Fruit fly (Drosophila melanogaster) whole organism, prepupa: ENCODE results near the gene Diedel.

Source experiments
- Blimp-1 ChIP-seq: fragments of 200-800 bp; sonication (Bioruptor generic); optimal IDR thresholded peaks from 3 replicates; lab custom pipeline; 2017; ENCODE audit warnings: missing biosample characterization, missing genetic modification characterization, mild to moderate bottlenecking, moderate library complexity, missing genetic modification reagents
- CG10631 ChIP-seq: fragments of 200-800 bp; sonication (Bioruptor generic); optimal IDR thresholded peaks from 2 replicates; lab custom pipeline; 2016; ENCODE audit warnings: missing biosample characterization, missing genetic modification characterization
- CG10669 ChIP-seq: fragments of 200-800 bp; sonication (Bioruptor generic); optimal IDR thresholded peaks from 3 replicates; lab custom pipeline; 2018; ENCODE audit warnings: missing biosample characterization, mild to moderate bottlenecking, missing genetic modification characterization, moderate library complexity
- CG15336 ChIP-seq: fragments of 200-800 bp; sonication (Bioruptor generic); IDR thresholded peaks from 2 replicates; pipeline ENCODE4 v1.3.6; 2022; ENCODE audit warnings: missing biosample characterization, missing genetic modification characterization
- CG1621 ChIP-seq: fragments of 200-800 bp; sonication (Bioruptor generic); optimal IDR thresholded peaks from 3 replicates; lab custom pipeline; 2018; ENCODE audit warnings: missing biosample characterization, mild to moderate bottlenecking, missing genetic modification characterization
- CG16779 ChIP-seq: fragments of 200-800 bp; sonication (Bioruptor generic); optimal IDR thresholded peaks from 3 replicates; lab custom pipeline; 2017; ENCODE audit warnings: missing biosample characterization, mild to moderate bottlenecking, missing genetic modification characterization
- CG31627 ChIP-seq: fragments of 200-800 bp; sonication (Bioruptor generic); optimal IDR thresholded peaks from 3 replicates; lab custom pipeline; 2016; ENCODE audit warnings: missing biosample characterization, missing genetic modification characterization
- CG32006 ChIP-seq: fragments of 200-800 bp; sonication (Bioruptor generic); optimal IDR thresholded peaks from 3 replicates; lab custom pipeline; 2017; ENCODE audit warnings: missing biosample characterization, mild to moderate bottlenecking, missing genetic modification characterization
- CG34406 ChIP-seq: fragments of 200-800 bp; sonication (Bioruptor generic); optimal IDR thresholded peaks from 3 replicates; lab custom pipeline; 2016; ENCODE audit warnings: missing biosample characterization, missing genetic modification characterization
- CG3919 ChIP-seq: fragments of 200-800 bp; sonication (Bioruptor generic); optimal IDR thresholded peaks from 3 replicates; lab custom pipeline; 2016; ENCODE audit warnings: missing biosample characterization, missing genetic modification characterization
- CG4318 ChIP-seq: fragments of 200-800 bp; sonication (Bioruptor generic); optimal IDR thresholded peaks from 3 replicates; lab custom pipeline; 2017; ENCODE audit warnings: missing biosample characterization, mild to moderate bottlenecking, missing genetic modification characterization
- CG6163 ChIP-seq: fragments of 200-800 bp; sonication (Bioruptor generic); IDR thresholded peaks from 3 replicates; pipeline ENCODE4 v1.3.6; 2022; ENCODE audit warnings: missing biosample characterization, missing genetic modification characterization
- CG6276 ChIP-seq: fragments of 200-800 bp; sonication (Bioruptor generic); optimal IDR thresholded peaks from 2 replicates; lab custom pipeline; 2017; ENCODE audit warnings: missing biosample characterization, mild to moderate bottlenecking, missing genetic modification characterization
- CG6808 ChIP-seq: fragments of 200-800 bp; sonication (Bioruptor generic); optimal IDR thresholded peaks from 3 replicates; lab custom pipeline; 2017; ENCODE audit warnings: missing biosample characterization, missing genetic modification characterization, mild to moderate bottlenecking, moderate library complexity, missing genetic modification reagents
- CG7368 ChIP-seq: fragments of 200-800 bp; sonication (Bioruptor generic); optimal IDR thresholded peaks from 3 replicates; lab custom pipeline; 2016; ENCODE audit warnings: missing biosample characterization, missing genetic modification characterization
- CG8319 ChIP-seq: fragments of 200-800 bp; sonication (Bioruptor generic); optimal IDR thresholded peaks from 3 replicates; lab custom pipeline; 2016; ENCODE audit warnings: missing biosample characterization, missing genetic modification characterization
- CG8632 ChIP-seq: fragments of 200-800 bp; sonication (Bioruptor generic); optimal IDR thresholded peaks from 3 replicates; lab custom pipeline; 2016; ENCODE audit warnings: missing biosample characterization, missing genetic modification characterization
- Eip75B ChIP-seq: fragments of 200-800 bp; sonication (Bioruptor generic); optimal IDR thresholded peaks from 3 replicates; lab custom pipeline; 2016; ENCODE audit warnings: missing biosample characterization, missing genetic modification characterization
- Eip78C ChIP-seq: fragments of 200-800 bp; sonication (Bioruptor generic); peaks from one replicate; lab custom pipeline; 2016; ENCODE audit warnings: missing biosample characterization, missing genetic modification characterization
- Eip93F ChIP-seq: fragments of 200-800 bp; sonication (Bioruptor generic); optimal IDR thresholded peaks from 2 replicates; lab custom pipeline; 2016; ENCODE audit warnings: missing biosample characterization, mild to moderate bottlenecking, missing genetic modification characterization
- Ets21C ChIP-seq: fragments of 200-800 bp; sonication (Bioruptor generic); optimal IDR thresholded peaks from 3 replicates; lab custom pipeline; 2016; ENCODE audit warnings: missing biosample characterization, missing genetic modification characterization
- Gug ChIP-seq: fragments of 200-800 bp; sonication (Bioruptor generic); IDR thresholded peaks from 2 replicates; pipeline ENCODE4 v1.3.6; 2022; ENCODE audit warnings: missing biosample characterization, missing genetic modification characterization
- Hr38 ChIP-seq: sonication (Bioruptor generic); optimal IDR thresholded peaks from 2 replicates; lab custom pipeline; 2016; ENCODE audit warnings: missing biosample characterization, missing genetic modification characterization
- Hr39 ChIP-seq: fragments of 200-800 bp; sonication (Bioruptor generic); optimal IDR thresholded peaks from 2 replicates; lab custom pipeline; 2016; ENCODE audit warnings: missing biosample characterization, missing genetic modification characterization
- Hr4 ChIP-seq: fragments of 200-800 bp; sonication (Bioruptor generic); optimal IDR thresholded peaks from 3 replicates; lab custom pipeline; 2016; ENCODE audit warnings: missing biosample characterization, missing genetic modification characterization
- Lpt ChIP-seq: fragments of 200-800 bp; sonication (Bioruptor generic); optimal IDR thresholded peaks from 3 replicates; lab custom pipeline; 2016; ENCODE audit warnings: missing biosample characterization, missing genetic modification characterization
- Met ChIP-seq: fragments of 200-800 bp; sonication (Bioruptor generic); optimal IDR thresholded peaks from 3 replicates; lab custom pipeline; 2016; ENCODE audit warnings: missing biosample characterization, missing genetic modification characterization
- OdsH ChIP-seq: fragments of 200-800 bp; sonication (Bioruptor generic); optimal IDR thresholded peaks from 3 replicates; lab custom pipeline; 2016; ENCODE audit warnings: missing biosample characterization, missing genetic modification characterization
- Sox102F ChIP-seq: fragments of 200-800 bp; sonication (Bioruptor generic); optimal IDR thresholded peaks from 2 replicates; lab custom pipeline; 2016; ENCODE audit warnings: missing biosample characterization, mild to moderate bottlenecking, missing genetic modification characterization
- Sox14 ChIP-seq: fragments of 200-800 bp; sonication (Bioruptor generic); optimal IDR thresholded peaks from 3 replicates; lab custom pipeline; 2016; ENCODE audit warnings: missing biosample characterization, missing genetic modification characterization
- Sox15 ChIP-seq: fragments of 200-800 bp; sonication (Bioruptor generic); optimal IDR thresholded peaks from 3 replicates; lab custom pipeline; 2016; ENCODE audit warnings: missing biosample characterization, missing genetic modification characterization
- achi ChIP-seq: fragments of 200-800 bp; sonication (Bioruptor generic); optimal IDR thresholded peaks from 3 replicates; lab custom pipeline; 2016; ENCODE audit warnings: missing biosample characterization, missing genetic modification characterization
- cyc ChIP-seq: fragments of 200-800 bp; sonication (Bioruptor generic); optimal IDR thresholded peaks from 3 replicates; lab custom pipeline; 2016; ENCODE audit warnings: missing biosample characterization, missing genetic modification characterization
- dac ChIP-seq: fragments of 200-800 bp; sonication (Bioruptor generic); optimal IDR thresholded peaks from 2 replicates; lab custom pipeline; 2017; ENCODE audit warnings: missing biosample characterization, mild to moderate bottlenecking, missing genetic modification characterization
- dsx ChIP-seq: fragments of 200-800 bp; optimal IDR thresholded peaks from 3 replicates; lab custom pipeline; 2019; ENCODE audit warnings: missing biosample characterization, mild to moderate bottlenecking, missing genetic modification characterization, moderate library complexity; ENCODE audit not compliant: poor library complexity, severe bottlenecking
- eg ChIP-seq: fragments of 200-800 bp; sonication (Bioruptor generic); IDR thresholded peaks from 3 replicates; pipeline ENCODE4 v1.3.6; 2022; ENCODE audit warnings: missing biosample characterization, missing genetic modification characterization
- esn ChIP-seq: fragments of 200-800 bp; sonication (Bioruptor generic); optimal IDR thresholded peaks from 2 replicates; lab custom pipeline; 2016; ENCODE audit warnings: missing biosample characterization, mild to moderate bottlenecking, missing genetic modification characterization, moderate library complexity
- fd59A ChIP-seq: fragments of 200-800 bp; sonication (Bioruptor generic); optimal IDR thresholded peaks from 2 replicates; lab custom pipeline; 2017; ENCODE audit warnings: missing biosample characterization, mild to moderate bottlenecking, missing genetic modification characterization, missing genetic modification reagents
- lz ChIP-seq: fragments of 200-800 bp; sonication (Bioruptor generic); optimal IDR thresholded peaks from 3 replicates; lab custom pipeline; 2016; ENCODE audit warnings: missing biosample characterization, missing genetic modification characterization
- pdm3 ChIP-seq: fragments of 200-800 bp; sonication (Bioruptor generic); optimal IDR thresholded peaks from 3 replicates; lab custom pipeline; 2016; ENCODE audit warnings: missing biosample characterization, missing genetic modification characterization
- salr ChIP-seq, 2 experiments: fragments of 200-800 bp; sonication (Bioruptor generic); optimal IDR thresholded peaks; 3 replicates each; lab custom pipeline; 2016 to 2018; ENCODE audit warnings: missing biosample characterization in 2 of 2, missing genetic modification characterization in 2 of 2, mild to moderate bottlenecking in 1 of 2
- spab ChIP-seq: fragments of 200-800 bp; sonication (Bioruptor generic); optimal IDR thresholded peaks from 2 replicates; lab custom pipeline; 2017; ENCODE audit warnings: missing biosample characterization, mild to moderate bottlenecking, missing genetic modification characterization, missing genetic modification reagents
- ss ChIP-seq, 2 experiments: fragments of 200-800 bp; sonication (Bioruptor generic); optimal IDR thresholded peaks; 2 replicates in 1 of 2; 3 replicates in 1 of 2; lab custom pipeline; 2017 to 2018; ENCODE audit warnings: mild to moderate bottlenecking in 2 of 2, missing biosample characterization in 2 of 2, missing genetic modification characterization in 2 of 2, moderate library complexity in 1 of 2
- svp ChIP-seq: fragments of 200-800 bp; sonication (Bioruptor generic); peaks from one replicate; lab custom pipeline; 2016; ENCODE audit warnings: missing biosample characterization, missing genetic modification characterization
- topi ChIP-seq: fragments of 200-800 bp; sonication (Bioruptor generic); optimal IDR thresholded peaks from 3 replicates; lab custom pipeline; 2016; ENCODE audit warnings: missing biosample characterization, missing genetic modification characterization
- vri ChIP-seq: fragments of 200-800 bp; sonication (Bioruptor generic); optimal IDR thresholded peaks from 3 replicates; lab custom pipeline; 2016; ENCODE audit warnings: missing biosample characterization, mild to moderate bottlenecking, missing genetic modification characterization

The Diedel gene

DNA sequence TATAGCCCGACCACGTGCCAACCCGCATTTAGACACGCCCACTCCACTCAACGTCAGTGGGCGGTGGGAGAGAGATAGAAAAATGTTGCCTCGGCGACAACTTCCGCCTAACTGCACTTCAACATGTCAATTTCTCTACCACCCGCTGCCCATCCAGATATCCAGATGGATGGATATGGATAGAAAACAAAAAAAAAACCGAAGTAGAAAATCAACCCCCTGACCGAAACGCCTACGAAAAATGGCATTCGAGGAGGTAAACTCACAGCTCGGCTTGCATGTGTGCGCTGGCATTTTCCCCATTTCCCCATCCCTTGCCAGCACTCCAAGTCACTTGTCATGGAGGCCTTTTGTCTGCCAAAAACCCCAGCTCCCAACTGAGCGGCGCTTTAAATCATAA is 26.9 kb upstream of the Diedel start:
- no peak for TF ChIP-seq CG4318

DNA sequence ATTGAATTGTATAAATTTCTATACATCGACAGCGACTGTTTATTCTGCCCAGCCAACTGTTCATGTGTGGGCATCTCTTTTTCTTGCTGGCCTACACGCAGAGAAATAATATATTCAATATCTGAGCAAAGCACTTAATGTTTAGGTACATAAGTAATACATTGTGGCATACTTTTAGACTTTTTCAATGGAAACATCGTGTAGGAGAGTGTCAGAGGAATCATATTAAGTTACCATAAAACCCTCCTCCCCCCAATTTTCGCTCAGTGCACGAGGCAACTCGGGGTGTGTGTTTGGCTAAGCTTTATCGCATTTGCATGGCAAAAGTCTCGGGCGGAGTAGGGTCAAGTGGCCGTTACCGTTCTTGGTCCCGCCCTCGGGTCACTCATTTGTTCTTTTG is 23.5 kb upstream of the Diedel start:
- TF ChIP-seq topi (GFP tag; lab: Kevin White, UChicago): no peak
- peak; percentile 6 for TF ChIP-seq OdsH
- no peak for TF ChIP-seq esn (GFP tag; lab: Kevin White, UChicago)
- TF ChIP-seq vri (GFP tag; lab: Kevin White, UChicago): no peak
- TF ChIP-seq CG32006 (GFP tag; lab: Kevin White, UChicago): peak; percentile 16
- peak; percentile 11 for TF ChIP-seq Sox14 (GFP tag; lab: Kevin White, UChicago)
- no peak for TF ChIP-seq CG3919 (GFP tag; lab: Kevin White, UChicago)
- peak; percentile 11 for TF ChIP-seq Hr39 (GFP tag; lab: Kevin White, UChicago)
- no peak for TF ChIP-seq CG10669 (GFP tag; lab: Kevin White, UChicago)
- no peak for TF ChIP-seq lz (GFP tag; lab: Kevin White, UChicago)
- peak; percentile 63 for TF ChIP-seq Eip78C
- TF ChIP-seq svp: no peak
- no peak for TF ChIP-seq Hr4 (GFP tag; lab: Kevin White, UChicago)
- peak; percentile 12 for TF ChIP-seq pdm3 (GFP tag; lab: Kevin White, UChicago)

DNA sequence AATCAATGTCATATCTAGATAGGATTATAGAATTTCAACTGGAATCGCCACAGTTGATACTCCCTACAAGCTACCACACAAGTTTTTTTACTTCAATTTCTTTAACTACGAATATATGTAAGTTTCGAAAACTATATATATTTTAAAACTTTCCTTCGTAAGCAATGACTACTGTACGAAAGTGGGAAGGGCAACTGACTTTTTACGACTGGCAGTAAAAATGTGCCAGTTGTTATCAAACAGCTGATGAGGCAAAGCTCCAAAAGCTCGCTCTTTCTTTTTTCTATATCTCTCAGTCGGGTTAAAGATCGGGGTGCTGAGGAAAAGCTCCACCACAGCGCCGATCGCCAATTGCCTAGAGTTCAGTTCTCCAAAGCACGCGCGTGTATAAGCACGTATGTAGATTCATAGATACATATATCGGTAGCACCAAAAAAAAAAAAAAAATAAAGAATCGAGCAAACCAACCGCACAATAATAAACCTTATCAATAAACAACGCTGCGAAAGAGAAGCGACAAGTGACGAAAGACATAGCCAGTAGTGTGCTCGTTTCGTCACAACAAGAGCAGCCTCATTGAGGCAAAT is 14.6 kb upstream of the Diedel start:
- peak; percentile 32 for TF ChIP-seq Eip75B
- TF ChIP-seq CG7368 (GFP tag; lab: Kevin White, UChicago): peak; percentile 8
- TF ChIP-seq Sox102F (GFP tag; lab: Kevin White, UChicago): peak; percentile 66
- no peak for TF ChIP-seq fd59A (GFP tag; lab: Kevin White, UChicago)
- TF ChIP-seq CG34406 (GFP tag; lab: Kevin White, UChicago): peak; percentile 63
- TF ChIP-seq CG8632 (GFP tag; lab: Kevin White, UChicago): peak; percentile 70
- peak; percentile 18 for TF ChIP-seq CG16779 (tag; lab: Kevin White, UChicago)
- TF ChIP-seq Hr38 (GFP tag; lab: Kevin White, UChicago): no peak
- peak; percentile 20; the same call in 1 of the 2 replicates for TF ChIP-seq Gug (GFP tag; lab: Robert Waterston, UW)
- peak; percentile 76 for TF ChIP-seq Met (GFP tag; lab: Kevin White, UChicago)
- peak; percentile 31 for TF ChIP-seq CG8319
- peak; percentile 67 for TF ChIP-seq Hr39 (GFP tag; lab: Kevin White, UChicago)
- TF ChIP-seq Eip78C: peak; percentile 79
- TF ChIP-seq cyc (GFP tag; lab: Kevin White, UChicago): peak; percentile 58
- TF ChIP-seq Ets21C (GFP tag; lab: Kevin White, UChicago): peak; percentile 36
- peak; percentile 14 for TF ChIP-seq dsx (GFP tag; lab: Kevin White, UChicago)
- peak; percentile 51 for TF ChIP-seq Sox14 (GFP tag; lab: Kevin White, UChicago)
- peak; percentile 42 for TF ChIP-seq CG10669 (GFP tag; lab: Kevin White, UChicago)
- TF ChIP-seq vri (GFP tag; lab: Kevin White, UChicago): peak; percentile 73
- peak; percentile 59 for TF ChIP-seq CG15336 (GFP tag; lab: Robert Waterston, UW)
- no peak for TF ChIP-seq Eip93F (GFP tag; lab: Kevin White, UChicago)
- TF ChIP-seq CG6163 (GFP tag; lab: Robert Waterston, UW): peak; percentile 78
- peak; percentile 33 for TF ChIP-seq CG10631
- TF ChIP-seq CG6808: no peak
- peak; percentile 52 for TF ChIP-seq CG6276 (GFP tag; lab: Kevin White, UChicago)
- TF ChIP-seq Blimp-1 (GFP tag; lab: Kevin White, UChicago): peak; percentile 52
- peak; percentile 8 for TF ChIP-seq CG1621
- peak; percentile 26 for TF ChIP-seq CG32006 (GFP tag; lab: Kevin White, UChicago)
- peak; percentile 54 for TF ChIP-seq eg
- no peak for TF ChIP-seq dac (GFP tag; lab: Kevin White, UChicago)
- peak; percentile 55 for TF ChIP-seq CG31627 (GFP tag; lab: Kevin White, UChicago)
- no peak for TF ChIP-seq Lpt
- peak; percentile 47 for TF ChIP-seq achi (GFP tag; lab: Kevin White, UChicago)
- peak; percentile 31 for TF ChIP-seq CG4318
- peak; percentile 44 for TF ChIP-seq Sox15
- peak; percentile 2 for TF ChIP-seq spab (GFP tag; lab: Kevin White, UChicago)
- TF ChIP-seq pdm3 (GFP tag; lab: Kevin White, UChicago): peak; percentile 43
- peak; percentile 99 for TF ChIP-seq svp
- TF ChIP-seq ss (GFP tag; optimal IDR thresholded peaks at IDR 0.05; lab: Kevin White, UChicago): no peak
- peak; percentile 74 for TF ChIP-seq lz (GFP tag; lab: Kevin White, UChicago)
- TF ChIP-seq salr (GFP tag; optimal IDR thresholded peaks at IDR 0.05; lab: Kevin White, UChicago): no peak
